Fruit fly (Drosophila melanogaster): Measurements from ENCODE around the gene CG6790.

The CG6790 gene

dm6 chr3R:11604654-11605436, 26.3 kb upstream of the CG6790 start:
- TF ChIP-seq noc (tag; optimal IDR thresholded peaks at IDR 0.05) = no peak

- TF ChIP-seq noc (tag; optimal IDR thresholded peaks at IDR 0.05) = no peak
Observed at dm6 chr3R:11603136-11603535, 24.6 kb upstream of the CG6790 start.

dm6 chr3R:11595523-11595922, 17.0 kb upstream of the CG6790 start:
- no peak for TF ChIP-seq noc (tag; optimal IDR thresholded peaks at IDR 0.05)

- TF ChIP-seq noc (tag; optimal IDR thresholded peaks at IDR 0.05) = no peak
Observed at dm6 chr3R:11589764-11590358, 11.3 kb upstream of the CG6790 start, which contains the start of gene CG6791. Gene CG6791, minus strand, starts transcription at chr3R:11590146.

DNA sequence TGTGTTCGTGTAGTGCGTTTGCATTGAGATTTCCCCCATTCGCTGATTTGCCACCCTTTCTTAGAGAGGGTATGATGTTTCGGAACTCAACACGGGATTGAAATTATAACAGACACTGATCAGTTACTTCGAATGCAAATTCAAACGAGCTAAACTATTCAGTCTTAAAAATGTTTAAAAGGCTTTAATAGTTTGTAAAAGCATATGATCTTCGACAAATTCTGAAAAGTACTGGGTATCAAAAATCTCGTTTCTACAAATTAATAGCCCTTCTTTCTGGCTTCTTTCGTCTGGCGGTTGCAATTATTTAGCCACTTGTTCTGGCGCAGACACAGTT, 3.7 kb upstream of the CG6790 start:
- peak; percentile 30 for TF ChIP-seq noc (tag; optimal IDR thresholded peaks at IDR 0.05)

DNA sequence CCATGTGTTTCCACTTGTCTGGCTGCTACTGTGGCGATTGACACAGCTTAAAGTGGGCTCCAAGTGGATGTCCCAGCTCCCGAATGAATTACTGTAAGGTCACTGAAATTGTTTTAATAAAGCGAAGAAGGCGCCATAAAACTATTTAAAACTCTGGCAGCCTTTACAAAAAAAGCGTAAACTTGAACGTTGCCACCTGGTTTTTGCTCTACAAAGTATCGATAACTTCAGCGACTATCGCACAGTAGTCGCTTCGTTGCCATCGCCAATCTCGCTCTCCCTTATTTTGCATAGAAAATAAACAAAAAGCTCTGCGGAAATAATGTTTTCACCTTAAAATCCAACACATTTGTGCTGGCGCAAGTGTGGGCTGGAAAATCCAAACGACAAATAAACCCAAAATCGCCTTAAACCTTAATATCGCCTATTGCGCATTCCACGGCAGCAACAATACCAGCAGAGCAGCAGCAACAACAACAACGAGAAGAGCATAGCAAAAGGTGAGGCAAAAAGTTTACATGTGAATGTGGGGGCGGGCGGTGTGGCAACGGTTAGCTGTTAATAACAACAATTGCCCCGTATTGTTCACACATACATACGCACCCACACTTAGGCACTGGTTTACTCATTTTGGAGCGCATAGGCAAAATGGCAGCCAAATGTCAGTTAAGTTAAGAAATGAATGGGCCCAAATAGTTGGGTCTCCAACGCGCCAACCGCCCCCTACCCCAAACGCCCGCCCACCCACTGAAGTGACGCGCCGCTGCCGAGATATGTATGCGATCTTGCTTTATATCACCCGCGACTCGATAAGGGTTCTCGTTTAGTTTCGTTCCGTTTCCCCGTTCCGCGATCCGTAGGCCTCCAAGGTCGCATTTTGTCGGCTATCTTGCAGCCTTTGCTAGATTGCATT, 3.1 kb upstream of the CG6790 start, which contains the start of gene wkd:
Gene wkd, plus strand, starts transcription at position 237 of the 913 bp plus-strand sequence.
- no peak for TF ChIP-seq noc (tag; optimal IDR thresholded peaks at IDR 0.05)

dm6 chr3R:11571408-11571807, 7.1 kb downstream of the CG6790 start:
- TF ChIP-seq noc (tag; optimal IDR thresholded peaks at IDR 0.05) = no peak

- no peak for TF ChIP-seq noc (tag; optimal IDR thresholded peaks at IDR 0.05)
Observed at dm6 chr3R:11569993-11570392, 8.6 kb downstream of the CG6790 start.

DNA sequence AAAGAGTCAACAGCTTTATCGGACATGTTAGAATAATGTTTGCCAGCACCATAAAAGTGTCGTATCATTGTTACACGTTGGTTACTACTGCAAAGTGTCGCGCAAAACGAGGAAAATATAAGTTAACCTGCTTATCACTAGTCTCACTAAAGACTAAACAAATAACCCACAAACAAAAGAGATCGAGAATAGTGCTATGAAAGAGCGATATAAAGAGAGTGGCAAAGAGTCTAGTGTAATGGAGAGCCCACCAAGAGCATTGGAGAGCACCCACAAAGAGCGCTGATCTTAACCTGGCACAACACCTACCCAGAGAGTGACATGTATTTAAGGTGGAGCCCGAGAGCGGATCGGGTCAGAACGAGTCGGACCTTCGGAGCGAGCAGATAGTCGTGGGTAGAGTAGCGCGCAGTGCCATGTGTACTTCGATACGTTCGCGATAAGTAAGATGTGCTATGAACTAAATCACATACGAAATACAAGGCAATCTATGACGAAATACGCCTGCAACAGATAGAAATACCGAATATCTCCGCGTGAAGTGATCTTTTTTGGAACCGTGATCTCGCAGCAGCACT, 9.6 kb downstream of the CG6790 start, which contains the start of gene Mrp4:
Gene Mrp4, plus strand, starts transcription at position 378 of the 578 bp plus-strand sequence.
- peak; percentile 31 for TF ChIP-seq noc (tag; optimal IDR thresholded peaks at IDR 0.05)

dm6 chr3R:11566769-11567570, 11.6 kb downstream of the CG6790 start, which contains the start of the genes fabp and sea:
Gene fabp, minus strand, starts transcription at chr3R:11567054.
Gene sea, minus strand, starts transcription at chr3R:11567054.
- TF ChIP-seq noc (tag; optimal IDR thresholded peaks at IDR 0.05) = peak; percentile 77

- peak; percentile 20 for TF ChIP-seq noc (tag; optimal IDR thresholded peaks at IDR 0.05)
Observed at dm6 chr3R:11564792-11565402, 13.6 kb downstream of the CG6790 start.

dm6 chr3R:11563147-11563546, 15.4 kb downstream of the CG6790 start:
- TF ChIP-seq noc (tag; optimal IDR thresholded peaks at IDR 0.05) = no peak

dm6 chr3R:11562326-11563109, 16.0 kb downstream of the CG6790 start:
- TF ChIP-seq noc (tag; optimal IDR thresholded peaks at IDR 0.05) = peak; percentile 96

DNA sequence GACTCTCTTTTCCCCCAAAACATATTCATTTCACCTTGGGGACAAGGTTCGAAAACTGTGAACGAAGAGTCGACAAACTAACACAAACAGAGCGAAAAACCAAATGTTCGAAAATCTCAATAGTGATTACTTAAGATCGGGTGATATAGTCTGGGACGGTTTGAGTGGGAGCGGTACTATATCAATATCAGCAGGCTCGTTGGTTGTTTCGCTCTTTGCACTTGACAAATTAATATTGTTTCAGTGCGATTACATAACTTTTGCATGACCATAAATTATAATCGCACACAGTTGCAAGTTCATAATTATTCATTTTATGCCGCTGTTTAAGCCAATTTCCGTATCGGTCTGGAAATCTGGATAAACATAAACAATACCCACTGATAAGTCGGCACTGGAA, 16.9 kb downstream of the CG6790 start:
- no peak for TF ChIP-seq noc (tag; optimal IDR thresholded peaks at IDR 0.05)

All from whole organism, larva.